Worm (Caenorhabditis elegans) whole organism, dauer: ENCODE measurements around the gene fipr-5.

Source experiments
- unc-62 ChIP-seq: sonication (generic microtip); optimal IDR thresholded peaks from 2 replicates; lab custom pipeline; 2017; ENCODE audit warnings: missing biosample characterization, missing genetic modification reagents, missing genetic modification characterization

Gene fipr-5

ce11 chrV:10241121-10241803 is 20.0 kb upstream of the fipr-5 start, which contains the start of the genes C12D8.21 and col-148:
Gene C12D8.21 (minus strand): TSS chrV:10241188.
Gene col-148 (plus strand): TSS chrV:10241753.
- no peak for TF ChIP-seq unc-62

DNA sequence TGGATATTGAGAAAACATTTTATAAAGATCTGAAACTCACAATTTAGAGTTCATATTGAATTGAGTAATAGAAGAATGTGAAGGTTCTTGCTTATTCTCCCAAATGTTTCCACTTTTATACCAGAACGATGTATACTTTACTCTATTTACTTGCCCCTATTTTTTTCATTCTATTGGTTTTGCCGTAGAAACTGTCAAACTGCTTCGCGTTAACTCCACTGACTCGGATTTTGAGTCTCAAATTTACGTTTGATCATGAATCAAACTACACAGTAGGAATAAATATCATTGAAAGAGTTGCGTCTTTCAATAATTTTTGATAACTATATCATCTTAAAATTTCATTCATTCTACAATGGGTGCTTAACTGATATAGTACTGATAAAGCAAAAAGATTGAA is 18.6 kb upstream of the fipr-5 start, which contains the start of gene fipr-8:
fipr-8 (minus strand) TSS at position 101 of the 400 bp plus-strand sequence.
- no peak for TF ChIP-seq unc-62

DNA sequence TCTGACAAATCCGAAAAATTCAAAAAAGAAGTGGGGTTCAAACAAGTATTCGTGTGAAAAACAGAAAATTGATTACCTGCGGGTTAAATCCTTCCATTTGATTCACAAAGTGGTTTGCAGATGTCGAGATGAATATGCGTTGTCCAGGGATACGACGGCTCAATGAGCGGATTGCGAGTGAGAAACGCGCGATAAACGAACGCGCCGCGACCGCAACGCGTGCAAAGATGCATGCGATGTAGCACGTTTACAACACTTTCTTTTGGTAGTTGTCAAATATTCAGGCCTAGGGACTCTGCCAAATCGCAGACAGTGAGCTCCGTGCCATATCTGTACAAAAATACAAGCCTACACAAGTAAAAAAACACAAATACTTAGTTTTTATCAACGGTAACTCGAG is 17.4 kb upstream of the fipr-5 start, which contains the start of gene fubl-1:
fubl-1 (minus strand) TSS at position 202 of the 400 bp plus-strand sequence.
- no peak for TF ChIP-seq unc-62

DNA sequence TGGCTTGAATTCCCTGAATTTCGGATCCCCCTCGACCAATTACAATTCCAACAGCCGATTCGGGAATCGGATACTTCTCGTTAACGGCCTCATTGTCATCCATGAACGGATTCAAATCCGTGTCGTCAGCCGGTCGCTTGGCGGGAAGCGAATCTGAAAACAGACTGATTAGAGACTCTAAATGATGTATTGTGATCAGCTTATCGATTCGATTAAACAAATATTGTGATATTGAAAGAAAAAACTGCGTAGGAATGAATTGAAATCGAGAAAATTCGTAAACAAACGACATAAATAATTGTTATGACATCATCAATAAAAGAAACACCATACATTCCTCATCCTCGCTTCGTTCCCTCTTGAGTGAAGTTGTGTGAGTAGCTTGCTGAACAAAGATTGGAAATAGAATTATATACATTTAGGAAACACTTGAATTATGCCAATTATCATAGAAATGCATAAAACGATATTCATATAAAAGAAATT is 16.8 kb upstream of the fipr-5 start:
- TF ChIP-seq unc-62 = no peak

DNA sequence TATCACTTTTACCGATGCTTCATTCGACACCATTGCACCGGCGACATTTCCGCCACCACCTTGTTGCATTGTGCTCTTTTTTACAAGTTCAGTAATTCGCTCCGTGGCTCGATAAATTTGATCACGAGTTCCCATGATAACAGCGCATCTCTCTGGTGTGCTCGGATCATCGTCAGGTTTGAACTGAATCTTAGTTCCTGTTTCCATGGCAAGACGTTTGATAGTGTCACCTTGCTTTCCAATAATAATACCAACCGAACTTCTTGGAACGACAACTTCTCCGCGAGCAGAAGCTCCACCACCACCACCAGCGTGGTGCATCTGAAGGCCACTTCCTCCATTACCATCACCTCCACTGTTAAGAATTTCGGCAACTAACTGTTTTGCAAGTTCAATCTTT is 16.0 kb upstream of the fipr-5 start:
- TF ChIP-seq unc-62 = no peak

DNA sequence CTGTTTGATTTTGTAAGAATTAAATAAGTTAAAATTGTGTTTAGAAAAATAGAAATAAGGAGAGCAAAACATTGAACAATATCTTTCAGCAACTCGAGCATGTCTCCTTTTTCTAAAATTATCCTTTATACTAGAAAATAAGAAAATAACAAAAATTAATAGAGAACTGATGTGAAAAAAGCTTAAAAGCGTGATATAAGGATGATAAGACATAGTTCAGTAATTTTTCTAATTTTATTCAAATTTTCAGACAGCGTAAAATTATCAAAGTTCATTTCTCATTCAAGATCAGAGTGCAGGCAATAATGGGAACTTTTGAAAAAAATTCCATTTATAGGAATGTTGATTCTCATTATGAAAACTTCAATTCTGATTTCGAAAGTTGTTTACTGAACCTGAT is 12.1 kb upstream of the fipr-5 start, which contains the start of gene str-182:
str-182 (minus strand) TSS at position 101 of the 400 bp plus-strand sequence.
- TF ChIP-seq unc-62 = no peak

DNA sequence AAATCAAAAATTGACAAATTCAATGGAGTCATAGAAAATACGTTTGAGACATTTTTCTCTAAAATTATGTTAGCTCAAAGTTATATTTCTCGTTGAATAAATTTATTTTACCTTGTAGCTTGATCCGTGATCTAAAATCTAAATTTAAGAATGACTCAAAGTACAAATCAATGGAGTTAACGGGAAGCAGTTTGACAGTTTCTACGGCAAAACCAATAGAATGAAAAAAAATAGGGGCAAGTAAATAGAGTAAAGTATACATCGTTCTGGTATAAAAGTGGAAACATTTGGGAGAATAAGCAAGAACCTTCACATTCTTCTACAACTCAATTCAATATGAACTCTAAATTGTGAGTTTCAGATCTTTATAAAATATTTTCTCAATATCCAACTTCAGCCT is 9.7 kb upstream of the fipr-5 start, which contains the start of gene fipr-6:
fipr-6 (plus strand) TSS at position 301 of the 400 bp plus-strand sequence.
- no peak for TF ChIP-seq unc-62

DNA sequence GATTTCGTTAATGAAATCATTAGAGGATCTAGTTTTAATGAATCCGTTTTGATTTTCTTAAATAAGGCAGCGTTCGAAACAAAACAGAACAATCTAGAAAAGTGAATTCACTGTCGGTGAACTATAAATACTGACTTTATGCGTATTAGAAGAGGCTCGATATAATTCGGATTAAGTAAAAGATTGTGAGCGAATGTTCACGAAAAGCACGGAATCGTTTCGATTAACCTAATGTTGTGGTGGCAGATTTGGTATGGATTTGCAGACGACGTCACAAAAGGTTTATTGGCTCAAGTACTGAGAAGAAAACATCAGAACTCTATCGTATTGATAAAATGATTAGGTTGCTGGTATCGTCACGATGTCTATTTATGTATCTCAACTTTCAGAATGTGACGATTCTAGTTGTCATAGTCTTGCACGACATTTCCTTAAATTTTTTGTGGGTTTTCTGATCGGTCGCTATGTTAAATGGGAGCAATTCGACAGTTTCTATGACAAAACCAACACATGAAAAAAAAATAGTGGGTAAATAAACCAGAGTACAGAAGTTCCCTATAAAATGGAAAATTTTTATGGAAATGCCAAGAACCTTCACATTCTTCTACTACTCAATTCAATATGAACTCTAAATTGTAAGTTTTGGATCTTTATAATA is 8.1 kb upstream of the fipr-5 start, which contains the start of the genes pyt-1 and fipr-7:
pyt-1 (minus strand) TSS at position 101 of the 658 bp plus-strand sequence.
fipr-7 (plus strand) TSS at position 608 of the 658 bp plus-strand sequence.
- TF ChIP-seq unc-62 = no peak

- no peak for TF ChIP-seq unc-62
Observed at ce11 chrV:10228360-10228759, 7.1 kb upstream of the fipr-5 start, which contains the start of gene fipr-4. Gene fipr-4 (minus strand): TSS chrV:10228460.

DNA sequence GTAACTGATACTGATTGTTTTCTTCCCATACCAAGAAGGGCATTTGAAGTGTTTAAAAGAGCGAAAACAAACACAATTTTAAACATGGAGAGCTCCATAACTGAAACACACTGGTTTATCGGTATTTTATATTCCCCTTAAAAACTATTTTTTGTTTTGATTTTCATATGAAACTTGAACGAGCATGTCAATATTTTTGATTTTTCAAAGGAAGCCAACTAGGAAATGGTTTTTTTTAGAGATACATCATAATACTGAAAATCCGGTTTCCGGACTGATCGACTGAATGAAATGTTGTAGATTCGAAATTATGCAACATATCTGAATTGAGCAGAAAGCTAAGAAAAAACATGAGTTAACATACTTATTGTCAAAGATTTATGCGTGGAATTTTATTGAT is 6.1 kb upstream of the fipr-5 start, which contains the start of gene ttr-19:
ttr-19 (minus strand) TSS at position 101 of the 400 bp plus-strand sequence.
- TF ChIP-seq unc-62 = no peak

DNA sequence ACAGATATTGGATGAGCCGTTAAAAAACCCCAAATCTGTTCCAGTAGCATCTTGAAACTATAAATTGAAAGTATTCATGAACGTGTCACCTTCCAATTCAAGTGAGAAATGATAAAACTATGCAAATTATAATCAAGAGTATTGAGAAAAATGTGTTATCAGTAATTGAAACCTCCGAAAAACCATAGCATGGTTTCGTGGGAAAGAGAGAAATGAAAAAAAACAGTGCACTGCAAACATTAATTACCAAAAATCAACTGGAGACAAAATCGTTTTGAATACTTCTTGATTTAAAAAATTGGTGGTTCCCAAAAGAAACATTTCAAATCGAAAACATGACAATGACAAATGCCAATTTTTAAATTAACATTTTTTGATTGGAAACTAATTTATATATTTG is 4.4 kb upstream of the fipr-5 start, which contains the start of gene daf-36:
daf-36 (minus strand) TSS at position 101 of the 400 bp plus-strand sequence.
- TF ChIP-seq unc-62 = no peak

ce11 chrV:10224619-10225018 is 3.4 kb upstream of the fipr-5 start:
- no peak for TF ChIP-seq unc-62

DNA sequence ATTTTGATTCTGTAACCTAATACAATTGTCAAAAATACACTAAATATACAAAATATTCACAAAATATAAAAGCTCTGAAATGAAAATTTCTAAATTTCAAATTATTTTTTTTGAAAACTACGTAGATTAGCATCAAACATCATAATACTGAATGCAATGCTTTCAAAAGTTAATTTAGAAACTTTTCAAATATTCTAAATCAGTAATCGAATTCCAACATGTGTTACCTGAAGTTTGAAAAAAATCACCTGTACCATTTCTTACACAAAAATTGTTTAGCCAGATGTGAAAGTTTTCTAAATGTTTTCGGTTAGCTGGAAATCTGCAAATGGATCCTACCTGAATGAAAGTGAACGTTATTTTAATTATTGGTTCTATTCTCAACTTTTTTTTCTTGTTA is 790 bp upstream of the fipr-5 start, which contains the start of gene C12D8.20:
C12D8.20 (plus strand) TSS at position 301 of the 400 bp plus-strand sequence.
- no peak for TF ChIP-seq unc-62

DNA sequence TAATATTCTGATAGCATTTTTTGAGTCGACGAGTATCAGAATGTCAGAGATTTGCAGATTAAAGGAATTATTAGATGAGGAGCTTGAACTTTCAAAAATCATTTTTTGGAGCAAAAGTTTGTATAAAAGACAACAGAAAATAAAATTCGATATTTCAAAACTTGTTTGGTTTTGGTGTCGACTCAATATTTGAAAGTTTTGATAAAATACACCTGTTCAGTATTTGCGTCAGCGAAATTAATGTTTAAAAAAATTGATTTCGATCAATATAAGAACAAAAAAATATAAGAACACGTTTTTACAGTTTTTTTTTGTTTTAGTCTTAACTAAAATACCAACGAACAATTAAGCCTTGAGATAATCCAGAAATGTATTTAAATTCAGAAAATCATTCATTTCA is 612 bp downstream of the fipr-5 start, which contains the start of gene C12D8.13:
C12D8.13 (minus strand) TSS at position 101 of the 400 bp plus-strand sequence.
- TF ChIP-seq unc-62 = no peak

- no peak for TF ChIP-seq unc-62
Observed at ce11 chrV:10216724-10217123, 4.5 kb downstream of the fipr-5 start, which contains the start of gene ZK856.14. Gene ZK856.14 (plus strand): TSS chrV:10217024.

DNA sequence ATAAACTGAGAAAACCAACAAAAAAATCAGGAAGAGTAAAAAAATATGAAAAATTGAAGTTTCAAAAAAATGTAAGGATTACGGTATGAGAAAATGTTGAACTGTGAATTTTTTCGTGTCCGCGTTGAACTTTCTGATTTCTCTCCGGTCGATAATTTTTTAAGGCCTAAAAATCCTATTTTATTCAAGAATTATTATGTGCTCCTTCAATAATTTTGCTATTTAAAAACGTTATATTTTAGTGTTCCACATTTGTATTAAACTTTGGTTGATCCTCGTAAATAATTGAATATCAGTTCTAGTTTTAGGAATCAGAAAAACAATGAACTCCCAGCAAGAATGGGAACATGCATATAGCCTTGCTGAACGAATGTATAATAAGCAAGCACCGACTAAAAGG is 8.6 kb downstream of the fipr-5 start, which contains the start of gene hpo-40:
hpo-40 (plus strand) TSS at position 301 of the 400 bp plus-strand sequence.
- TF ChIP-seq unc-62 = no peak

- TF ChIP-seq unc-62 = no peak
Observed at ce11 chrV:10212027-10212426, 9.2 kb downstream of the fipr-5 start, which contains the start of gene zhit-3. Gene zhit-3 (minus strand): TSS chrV:10212127.
